Worm (Caenorhabditis elegans) whole organism, young adult: ENCODE results near the gene W10D9.3.
A peak's percentile ranks its signal among the peaks of the same experiment; 100 is the strongest.

Source experiments
- B0019.2 ChIP-seq: fragments of 200-800 bp; sonication (Bioruptor generic); conservative IDR thresholded peaks from 2 replicates; pipeline ENCODE4 v1.3.6; 2022; ENCODE audit warnings: missing genetic modification reagents, missing genetic modification characterization, missing compliant biosample characterization
- C17E4.6 ChIP-seq: fragments of 200-800 bp; sonication (Bioruptor generic); IDR thresholded peaks from 2 replicates; pipeline ENCODE4 v1.3.6; 2022; ENCODE audit warnings: missing genetic modification reagents, missing genetic modification characterization, missing compliant biosample characterization
- F23B12.7 ChIP-seq: sonication (generic microtip); optimal IDR thresholded peaks from 2 replicates; lab custom pipeline; 2017; ENCODE audit warnings: missing genetic modification characterization, mild to moderate bottlenecking, missing compliant biosample characterization, antibody characterized with exemption, moderate library complexity; ENCODE audit not compliant: insufficient read depth
- F39B2.1 ChIP-seq: fragments of 200-800 bp; sonication (Bioruptor generic); IDR thresholded peaks from 2 replicates; pipeline ENCODE4 v1.3.6; 2022; ENCODE audit warnings: missing genetic modification reagents, missing genetic modification characterization, missing compliant biosample characterization
- F52B5.7 ChIP-seq: sonication (generic microtip); optimal IDR thresholded peaks from 2 replicates; lab custom pipeline; 2016; ENCODE audit warnings: mild to moderate bottlenecking, missing genetic modification characterization, missing compliant biosample characterization
- F55B11.4 ChIP-seq: sonication (generic microtip); optimal IDR thresholded peaks from 2 replicates; lab custom pipeline; 2016; ENCODE audit warnings: missing compliant biosample characterization, missing genetic modification characterization, borderline replicate concordance; ENCODE audit not compliant: insufficient read depth
- F57C9.4 ChIP-seq: sonication (generic microtip); optimal IDR thresholded peaks from 2 replicates; lab custom pipeline; 2017; ENCODE audit warnings: mild to moderate bottlenecking, missing genetic modification characterization, missing compliant biosample characterization
- Y56A3A.18 ChIP-seq: fragments of 200-800 bp; sonication (Bioruptor generic); IDR thresholded peaks from 2 replicates; pipeline ENCODE4 v1.3.6; 2022; ENCODE audit warnings: missing genetic modification reagents, missing genetic modification characterization, missing compliant biosample characterization
- Y67H2A.10 ChIP-seq: fragments of 200-800 bp; sonication (Bioruptor generic); conservative IDR thresholded peaks from 2 replicates; pipeline ENCODE4 v1.3.6; 2022; ENCODE audit warnings: missing genetic modification reagents, missing genetic modification characterization, missing compliant biosample characterization
- ZK185.1 ChIP-seq: sonication (generic microtip); optimal IDR thresholded peaks from 2 replicates; lab custom pipeline; 2016; ENCODE audit warnings: mild to moderate bottlenecking, missing genetic modification characterization, missing compliant biosample characterization; ENCODE audit not compliant: poor library complexity, severe bottlenecking
- ama-1 ChIP-seq, 3 experiments: fragments of 150-350 bp in 1 of 3; sonication (generic microtip) in 2 of 3; optimal IDR thresholded peaks; 2 replicates each; lab custom pipeline; 2014 to 2018; ENCODE audit warnings: missing biosample characterization in 2 of 3, missing genetic modification characterization in 2 of 3, missing genetic modification reagents in 2 of 3
- aptf-3 ChIP-seq: fragments of 200-800 bp; sonication (Bioruptor generic); IDR thresholded peaks from 2 replicates; pipeline ENCODE4 v1.3.6; 2022; ENCODE audit warnings: missing genetic modification characterization, missing compliant biosample characterization
- atf-7 ChIP-seq: sonication (generic microtip); optimal IDR thresholded peaks from 2 replicates; lab custom pipeline; 2017; ENCODE audit warnings: mild to moderate bottlenecking, missing genetic modification characterization, missing compliant biosample characterization
- athp-1 ChIP-seq: sonication (generic microtip); optimal IDR thresholded peaks from 2 replicates; lab custom pipeline; 2017; ENCODE audit warnings: mild to moderate bottlenecking, missing genetic modification characterization, missing compliant biosample characterization
- attf-5 ChIP-seq: fragments of 200-800 bp; sonication (Bioruptor generic); optimal IDR thresholded peaks from 2 replicates; lab custom pipeline; 2018; ENCODE audit warnings: mild to moderate bottlenecking, missing genetic modification characterization, missing compliant biosample characterization
- ccch-3 ChIP-seq: fragments of 200-800 bp; sonication (Bioruptor generic); optimal IDR thresholded peaks from 2 replicates; lab custom pipeline; 2018; ENCODE audit warnings: mild to moderate bottlenecking, missing genetic modification characterization, missing compliant biosample characterization
- chd-7 ChIP-seq: sonication (generic microtip); optimal IDR thresholded peaks from 2 replicates; lab custom pipeline; 2016; ENCODE audit warnings: mild to moderate bottlenecking, missing genetic modification characterization, moderate library complexity, missing compliant biosample characterization
- die-1 ChIP-seq: sonication (generic microtip); optimal IDR thresholded peaks from 2 replicates; lab custom pipeline; 2016; ENCODE audit warnings: missing genotype, mild to moderate bottlenecking, missing genetic modification characterization, missing compliant biosample characterization
- dpff-1 ChIP-seq: sonication (generic microtip); optimal IDR thresholded peaks from 2 replicates; lab custom pipeline; 2017; ENCODE audit warnings: mild to moderate bottlenecking, missing genetic modification characterization, missing compliant biosample characterization
- efl-1 ChIP-seq: fragments of 150-350 bp; optimal IDR thresholded peaks from 2 replicates; lab custom pipeline; 2014; ENCODE audit warnings: missing biosample characterization, missing genetic modification reagents, missing genetic modification characterization
- egl-18 ChIP-seq: fragments of 200-800 bp; sonication (Bioruptor generic); IDR thresholded peaks from 2 replicates; pipeline ENCODE4 v1.3.6; 2022; ENCODE audit warnings: missing genetic modification reagents, missing genetic modification characterization, missing compliant biosample characterization
- egl-44 ChIP-seq: fragments of 200-800 bp; sonication (Bioruptor generic); IDR thresholded peaks from 2 replicates; pipeline ENCODE4 v1.3.6; 2022; ENCODE audit warnings: missing genetic modification reagents, missing genetic modification characterization, missing compliant biosample characterization
- ekl-4 ChIP-seq: fragments of 200-800 bp; sonication (Bioruptor generic); IDR thresholded peaks from 2 replicates; pipeline ENCODE4 v1.3.6; 2022; ENCODE audit warnings: missing genetic modification reagents, missing genetic modification characterization, missing compliant biosample characterization
- hlh-12 ChIP-seq: sonication (generic microtip); optimal IDR thresholded peaks from 2 replicates; lab custom pipeline; 2016; ENCODE audit warnings: missing genetic modification characterization, missing compliant biosample characterization
- hmg-1.2 ChIP-seq: fragments of 200-800 bp; sonication (Bioruptor generic); IDR thresholded peaks from 2 replicates; pipeline ENCODE4 v1.3.6; 2022; ENCODE audit warnings: missing genetic modification reagents, missing genetic modification characterization, missing compliant biosample characterization
- hmg-20 ChIP-seq: fragments of 200-800 bp; sonication (Bioruptor generic); IDR thresholded peaks from 2 replicates; pipeline ENCODE4 v1.3.6; 2022; ENCODE audit warnings: missing genetic modification reagents, missing genetic modification characterization, missing compliant biosample characterization
- hrde-1 ChIP-seq: sonication (generic microtip); optimal IDR thresholded peaks from 2 replicates; lab custom pipeline; 2016; ENCODE audit warnings: missing genetic modification characterization, mild to moderate bottlenecking, missing compliant biosample characterization, moderate library complexity, missing genotype, missing genetic modification reagents, borderline replicate concordance
- lin-40 ChIP-seq: sonication (generic microtip); optimal IDR thresholded peaks from 2 replicates; lab custom pipeline; 2016; ENCODE audit warnings: missing genetic modification characterization, mild to moderate bottlenecking, missing compliant biosample characterization, missing genotype, missing genetic modification reagents
- lir-1 ChIP-seq: fragments of 200-800 bp; sonication (Bioruptor generic); conservative IDR thresholded peaks from 2 replicates; pipeline ENCODE4 v1.3.6; 2022; ENCODE audit warnings: missing genetic modification reagents, missing genetic modification characterization, missing compliant biosample characterization
- madf-10 ChIP-seq: sonication (generic microtip); optimal IDR thresholded peaks from 2 replicates; lab custom pipeline; 2016; ENCODE audit warnings: mild to moderate bottlenecking, missing genetic modification characterization, missing compliant biosample characterization
- madf-3 ChIP-seq: fragments of 200-800 bp; sonication (Bioruptor generic); IDR thresholded peaks from 2 replicates; pipeline ENCODE4 v1.3.6; 2022; ENCODE audit warnings: missing genetic modification reagents, missing genetic modification characterization, missing compliant biosample characterization
- madf-6 ChIP-seq: fragments of 200-800 bp; sonication (Bioruptor generic); IDR thresholded peaks from 2 replicates; pipeline ENCODE4 v1.3.6; 2022; ENCODE audit warnings: missing genetic modification reagents, missing genetic modification characterization, missing compliant biosample characterization
- mes-4 ChIP-seq: sonication (generic microtip); optimal IDR thresholded peaks from 2 replicates; lab custom pipeline; 2016; ENCODE audit warnings: missing genotype, missing genetic modification characterization, missing compliant biosample characterization
- nfya-2 ChIP-seq: fragments of 200-800 bp; sonication (Bioruptor generic); IDR thresholded peaks from 2 replicates; pipeline ENCODE4 v1.3.6; 2022; ENCODE audit warnings: missing genetic modification reagents, missing genetic modification characterization, missing compliant biosample characterization
- nhr-80 ChIP-seq: sonication (generic microtip); optimal IDR thresholded peaks from 2 replicates; lab custom pipeline; 2016; ENCODE audit warnings: missing genetic modification characterization, missing compliant biosample characterization
- snpc-1.1 ChIP-seq: sonication (generic microtip); optimal IDR thresholded peaks from 2 replicates; lab custom pipeline; 2017; ENCODE audit warnings: missing genetic modification characterization, mild to moderate bottlenecking, missing compliant biosample characterization, antibody characterized with exemption, moderate library complexity, missing genotype, missing genetic modification reagents; ENCODE audit not compliant: insufficient read depth
- snpc-1.3 ChIP-seq: sonication (generic microtip); optimal IDR thresholded peaks from 2 replicates; lab custom pipeline; 2017; ENCODE audit warnings: missing genetic modification characterization, mild to moderate bottlenecking, missing compliant biosample characterization, antibody characterized with exemption, moderate library complexity, missing genotype, missing genetic modification reagents; ENCODE audit not compliant: insufficient read depth
- snpc-4 ChIP-seq, 5 experiments: fragments of 150-350 bp in 1 of 5; sonication (generic microtip) in 4 of 5; optimal IDR thresholded peaks; 2 replicates each; lab custom pipeline; 2014 to 2018; ENCODE audit warnings: missing genetic modification characterization in 5 of 5, missing biosample characterization in 3 of 5, antibody characterized with exemption in 2 of 5, mild to moderate bottlenecking in 2 of 5, missing compliant biosample characterization in 2 of 5, missing genotype in 2 of 5, moderate library complexity in 2 of 5, missing genetic modification reagents in 1 of 5
- somi-1 ChIP-seq: fragments of 200-800 bp; sonication (Bioruptor generic); optimal IDR thresholded peaks from 2 replicates; lab custom pipeline; 2018; ENCODE audit warnings: mild to moderate bottlenecking, missing genetic modification characterization, missing compliant biosample characterization
- tbx-9 ChIP-seq: sonication (generic microtip); optimal IDR thresholded peaks from 2 replicates; lab custom pipeline; 2016; ENCODE audit warnings: borderline replicate concordance, missing genetic modification characterization, inconsistent platforms, missing compliant biosample characterization
- tlf-1 ChIP-seq: fragments of 200-800 bp; sonication (Bioruptor generic); optimal IDR thresholded peaks from 2 replicates; lab custom pipeline; 2018; ENCODE audit warnings: mild to moderate bottlenecking, missing genetic modification characterization, missing compliant biosample characterization
- unc-130 ChIP-seq: sonication (generic microtip); optimal IDR thresholded peaks from 2 replicates; lab custom pipeline; 2016; ENCODE audit warnings: missing genetic modification reagents, missing genetic modification characterization, missing compliant biosample characterization
- ztf-22 ChIP-seq: fragments of 200-800 bp; sonication (Bioruptor generic); optimal IDR thresholded peaks from 2 replicates; lab custom pipeline; 2018; ENCODE audit warnings: mild to moderate bottlenecking, missing genetic modification characterization, moderate library complexity, missing compliant biosample characterization
- ztf-26 ChIP-seq: sonication (generic microtip); optimal IDR thresholded peaks from 2 replicates; lab custom pipeline; 2017; ENCODE audit warnings: missing genetic modification characterization, missing compliant biosample characterization

The W10D9.3 gene

ce11 chrII:502638-503037 lies 41.9 kb upstream of the W10D9.3 start:
- TF ChIP-seq lin-40 (tag; lab: Kevin White, UChicago) (no peak), hrde-1 (tag; lab: Kevin White, UChicago) (no peak), ccch-3 (no peak), F55B11.4 (tag; lab: Kevin White, UChicago) (no peak), ama-1 (optimal IDR thresholded peaks at IDR 0.05; lab: Kevin White, UChicago) (no peak), ama-1 (GFP tag; optimal IDR thresholded peaks at IDR 0.05; lab: Kevin White, UChicago) (no peak), madf-3 (GFP tag; lab: Robert Waterston, UW) (no peak), F39B2.1 (no peak), ztf-26 (no peak), Y56A3A.18 (no peak), athp-1 (tag; lab: Kevin White, UChicago) (no peak), aptf-3 (GFP tag; lab: Robert Waterston, UW) (no peak), F52B5.7 (tag; lab: Kevin White, UChicago) (no peak), madf-6 (GFP tag; lab: Robert Waterston, UW) (no peak), attf-5 (GFP tag; lab: Kevin White, UChicago) (no peak), lir-1 (no peak), snpc-4 (GFP tag; optimal IDR thresholded peaks at IDR 0.05; lab: Kevin White, UChicago) (no peak), snpc-4 (tag; optimal IDR thresholded peaks at IDR 0.05; lab: Kevin White, UChicago) (no peak), hmg-20 (no peak), nhr-80 (no peak), atf-7 (tag; lab: Kevin White, UChicago) (no peak), nfya-2 (GFP tag; lab: Robert Waterston, UW) (no peak)

ce11 chrII:495124-495523 lies 34.4 kb upstream of the W10D9.3 start, which contains the start of gene sms-5:
sms-5 (plus strand) TSS chrII:495424.
- TF ChIP-seq unc-130 (GFP tag; lab: Kevin White, UChicago): no peak
- TF ChIP-seq die-1 (tag; lab: Kevin White, UChicago): no peak
- no peak for TF ChIP-seq ZK185.1 (tag; lab: Kevin White, UChicago)
- TF ChIP-seq madf-10 (tag; lab: Kevin White, UChicago): no peak
- TF ChIP-seq F57C9.4 (tag; lab: Kevin White, UChicago): no peak
- TF ChIP-seq nhr-80: no peak
- no peak for TF ChIP-seq C17E4.6
- no peak for TF ChIP-seq snpc-1.3
- TF ChIP-seq tbx-9: no peak
- no peak for TF ChIP-seq F23B12.7 (tag; lab: Kevin White, UChicago)
- no peak for TF ChIP-seq chd-7 (tag; lab: Kevin White, UChicago)
- no peak for TF ChIP-seq F52B5.7 (tag; lab: Kevin White, UChicago)
- TF ChIP-seq ztf-26: no peak
- TF ChIP-seq snpc-1.1: no peak
- no peak for TF ChIP-seq somi-1 (GFP tag; lab: Kevin White, UChicago)
- no peak for TF ChIP-seq Y67H2A.10
- TF ChIP-seq hlh-12 (tag; lab: Kevin White, UChicago): no peak
- TF ChIP-seq ztf-22 (GFP tag; lab: Kevin White, UChicago): no peak

DNA sequence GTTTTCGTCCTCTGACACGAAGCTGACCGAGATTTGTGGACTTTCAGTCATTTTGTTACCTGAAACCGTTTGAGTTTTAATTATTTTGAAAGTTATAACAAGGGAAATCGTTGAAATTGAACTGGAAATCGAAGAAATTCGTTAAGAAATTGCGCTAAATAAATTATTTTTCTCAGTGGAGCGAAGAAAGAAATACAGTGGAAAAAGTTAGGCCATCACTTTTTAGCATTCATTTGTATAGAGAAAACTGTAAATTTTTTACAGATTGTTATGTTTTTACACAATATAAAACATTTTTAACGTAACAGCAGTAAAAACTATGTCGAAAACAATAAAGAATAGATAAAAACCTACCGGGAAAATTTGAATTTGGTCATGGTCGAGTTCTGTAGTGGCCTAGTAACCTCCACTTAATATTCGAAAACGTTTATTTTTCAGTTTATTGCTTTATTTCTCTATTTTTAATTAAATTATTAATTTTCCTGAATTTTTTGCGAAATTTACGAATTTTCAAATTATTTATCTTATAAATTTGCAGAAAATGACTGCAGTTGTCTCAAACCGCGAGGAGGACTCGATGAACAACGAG lies 23.7 kb upstream of the W10D9.3 start, which contains the start of the genes gldi-1 and prp-21:
Gene gldi-1 (minus strand): TSS at position 51 of the 589 bp plus-strand sequence.
Gene prp-21 (plus strand): TSS at position 539 of the 589 bp plus-strand sequence.
- TF ChIP-seq egl-44 (GFP tag; lab: Robert Waterston, UW): no peak
- TF ChIP-seq ekl-4: no peak
- TF ChIP-seq tlf-1: no peak
- TF ChIP-seq hmg-1.2 (GFP tag; lab: Robert Waterston, UW): peak; percentile 8; the same call in 1 of the 2 replicates
- TF ChIP-seq efl-1 (GFP tag; lab: Kevin White, UChicago): peak; percentile 9
- TF ChIP-seq Y56A3A.18: no peak
- TF ChIP-seq athp-1 (tag; lab: Kevin White, UChicago): no peak
- TF ChIP-seq egl-18 (GFP tag; lab: Robert Waterston, UW): no peak
- TF ChIP-seq B0019.2 (GFP tag; lab: Robert Waterston, UW): no peak
- TF ChIP-seq dpff-1: no peak
- no peak for TF ChIP-seq mes-4
